Fruit fly (Drosophila melanogaster) whole organism, embryonic: ENCODE results near the gene CG31463.
A peak's percentile ranks its signal among the peaks of the same experiment; 100 is the strongest.

ENCODE experiments used
- CG1024 ChIP-seq: fragments of 200-800 bp; sonication (Bioruptor generic); IDR thresholded peaks from 2 replicates; pipeline ENCODE4 v1.3.6; 2022; ENCODE audit warnings: missing biosample characterization, missing genetic modification characterization
- CG10321 ChIP-seq: fragments of 200-800 bp; sonication (Bioruptor generic); IDR thresholded peaks from 2 replicates; pipeline ENCODE4 v1.3.6; 2022; ENCODE audit warnings: missing biosample characterization, missing genetic modification characterization
- CG10979 ChIP-seq: fragments of 200-800 bp; sonication (Bioruptor generic); optimal IDR thresholded peaks from 2 replicates; lab custom pipeline; 2018; ENCODE audit warnings: missing biosample characterization, mild to moderate bottlenecking, missing genetic modification characterization, moderate library complexity
- CG12391 ChIP-seq: fragments of 200-800 bp; sonication (Bioruptor generic); optimal IDR thresholded peaks from 3 replicates; lab custom pipeline; 2018; ENCODE audit warnings: missing biosample characterization, mild to moderate bottlenecking, missing genetic modification characterization, moderate library complexity
- CG13624 ChIP-seq: fragments of 200-800 bp; sonication (Bioruptor generic); optimal IDR thresholded peaks from 2 replicates; lab custom pipeline; 2016; ENCODE audit warnings: missing biosample characterization, missing genetic modification characterization
- CG14710 ChIP-seq: fragments of 200-800 bp; sonication (Bioruptor generic); optimal IDR thresholded peaks from 3 replicates; lab custom pipeline; 2019; ENCODE audit warnings: missing biosample characterization, mild to moderate bottlenecking, missing genetic modification characterization, moderate library complexity
- CG15073 ChIP-seq: fragments of 200-800 bp; sonication (Bioruptor generic); optimal IDR thresholded peaks from 2 replicates; lab custom pipeline; 2016; ENCODE audit warnings: missing biosample characterization, missing genetic modification characterization
- CG18619 ChIP-seq: fragments of 200-800 bp; sonication (Bioruptor generic); optimal IDR thresholded peaks from 3 replicates; lab custom pipeline; 2017; ENCODE audit warnings: missing biosample characterization, mild to moderate bottlenecking, missing genetic modification characterization
- CG2120 ChIP-seq: fragments of 200-800 bp; sonication (Bioruptor generic); optimal IDR thresholded peaks from 3 replicates; lab custom pipeline; 2016; ENCODE audit warnings: missing biosample characterization, missing genetic modification characterization
- CG33213 ChIP-seq: fragments of 200-800 bp; sonication (Bioruptor generic); optimal IDR thresholded peaks from 3 replicates; lab custom pipeline; 2016; ENCODE audit warnings: missing biosample characterization, missing genetic modification characterization
- CG3407 ChIP-seq: fragments of 200-800 bp; sonication (Bioruptor generic); optimal IDR thresholded peaks from 2 replicates; lab custom pipeline; 2018; ENCODE audit warnings: missing biosample characterization, mild to moderate bottlenecking, missing genetic modification characterization
- CG4820 ChIP-seq: fragments of 200-800 bp; sonication (Bioruptor generic); optimal IDR thresholded peaks from 3 replicates; lab custom pipeline; 2016; ENCODE audit warnings: missing biosample characterization, missing genetic modification characterization
- CG5180 ChIP-seq: fragments of 200-800 bp; sonication (Bioruptor generic); optimal IDR thresholded peaks from 3 replicates; lab custom pipeline; 2017; ENCODE audit warnings: missing biosample characterization, missing genetic modification characterization, mild to moderate bottlenecking, moderate library complexity, missing genetic modification reagents
- CG8281 ChIP-seq: fragments of 200-800 bp; sonication (Bioruptor generic); optimal IDR thresholded peaks from 2 replicates; lab custom pipeline; 2018; ENCODE audit warnings: missing biosample characterization, mild to moderate bottlenecking, missing genetic modification characterization, moderate library complexity
- CG9609 ChIP-seq: fragments of 200-800 bp; sonication (Bioruptor generic); optimal IDR thresholded peaks from 3 replicates; lab custom pipeline; 2016; ENCODE audit warnings: missing biosample characterization, missing genetic modification characterization
- D ChIP-seq, 2 experiments: fragments of 200-800 bp in 1 of 2; fragments of >200 bp in 1 of 2; sonication (Bioruptor generic) in 1 of 2; optimal IDR thresholded peaks; 2 replicates in 1 of 2; 3 replicates in 1 of 2; lab custom pipeline; 2017; ENCODE audit warnings: mild to moderate bottlenecking in 1 of 2, missing biosample characterization in 1 of 2, missing genetic modification characterization in 1 of 2, missing genetic modification reagents in 1 of 2
- Dref ChIP-seq: fragments of 200-800 bp; sonication (Bioruptor generic); IDR thresholded peaks from 2 replicates; pipeline ENCODE4 v1.3.6; 2022; ENCODE audit warnings: missing biosample characterization, missing genetic modification characterization
- E2f2 ChIP-seq: fragments of 200-800 bp; sonication (Bioruptor generic); IDR thresholded peaks from 2 replicates; pipeline ENCODE4 v1.3.6; 2022; ENCODE audit warnings: missing biosample characterization, missing genetic modification characterization
- Elba2 ChIP-seq: fragments of 200-800 bp; sonication (Bioruptor generic); optimal IDR thresholded peaks from 3 replicates; lab custom pipeline; 2016; ENCODE audit warnings: missing biosample characterization, missing genetic modification characterization
- Ets65A ChIP-seq: fragments of 200-800 bp; sonication (Bioruptor generic); peaks from one replicate; lab custom pipeline; 2016; ENCODE audit warnings: missing biosample characterization, missing genetic modification characterization
- Gug ChIP-seq: fragments of 200-800 bp; sonication (Bioruptor generic); IDR thresholded peaks from 4 replicates; pipeline ENCODE4 v1.3.6; 2022; ENCODE audit warnings: missing biosample characterization, missing genetic modification characterization
- HmgD ChIP-seq: fragments of 200-800 bp; sonication (Bioruptor generic); optimal IDR thresholded peaks from 3 replicates; lab custom pipeline; 2016; ENCODE audit warnings: missing biosample characterization, missing genetic modification characterization
- Lhr ChIP-seq: fragments of 200-800 bp; sonication (Bioruptor generic); optimal IDR thresholded peaks from 3 replicates; lab custom pipeline; 2017; ENCODE audit warnings: mild to moderate bottlenecking, missing biosample characterization, missing genetic modification reagents, missing genetic modification characterization
- Mad ChIP-seq: fragments of 200-800 bp; sonication (Bioruptor generic); optimal IDR thresholded peaks from 2 replicates; lab custom pipeline; 2016; ENCODE audit warnings: missing biosample characterization, missing genetic modification characterization
- Myb ChIP-seq: fragments of 200-800 bp; sonication (Bioruptor generic); optimal IDR thresholded peaks from 2 replicates; lab custom pipeline; 2016; ENCODE audit warnings: missing biosample characterization, missing genetic modification characterization
- NfI ChIP-seq: fragments of 200-800 bp; sonication (Bioruptor generic); optimal IDR thresholded peaks from 3 replicates; lab custom pipeline; 2018; ENCODE audit warnings: missing biosample characterization, mild to moderate bottlenecking, missing genetic modification characterization, moderate library complexity
- Pdp1 ChIP-seq, 2 experiments: fragments of 200-800 bp; sonication (Bioruptor generic); optimal IDR thresholded peaks; 3 replicates each; lab custom pipeline; 2016; ENCODE audit warnings: missing biosample characterization in 2 of 2, missing genetic modification characterization in 2 of 2, mild to moderate bottlenecking in 1 of 2, moderate library complexity in 1 of 2
- Scr ChIP-seq: fragments of 200-800 bp; sonication (Bioruptor generic); IDR thresholded peaks from 2 replicates; pipeline ENCODE4 v1.3.6; 2022; ENCODE audit warnings: missing biosample characterization, missing genetic modification characterization; ENCODE audit not compliant: partially characterized antibody
- Six4 ChIP-seq: fragments of 200-800 bp; sonication (Bioruptor generic); optimal IDR thresholded peaks from 2 replicates; lab custom pipeline; 2016; ENCODE audit warnings: missing biosample characterization, missing genetic modification characterization
- YL-1 ChIP-seq: fragments of 200-800 bp; sonication (Bioruptor generic); optimal IDR thresholded peaks from 3 replicates; lab custom pipeline; 2017; ENCODE audit warnings: missing biosample characterization, mild to moderate bottlenecking, missing genetic modification characterization
- cas ChIP-seq: fragments of 200-800 bp; sonication (Bioruptor generic); IDR thresholded peaks from 2 replicates; pipeline ENCODE4 v1.3.6; 2022; ENCODE audit warnings: missing biosample characterization, missing genetic modification characterization
- crol ChIP-seq: fragments of 200-800 bp; sonication (Bioruptor generic); IDR thresholded peaks from 2 replicates; pipeline ENCODE4 v1.3.6; 2022; ENCODE audit warnings: missing biosample characterization, missing genetic modification characterization
- dati ChIP-seq: fragments of 200-800 bp; sonication (Bioruptor generic); IDR thresholded peaks from 2 replicates; pipeline ENCODE4 v1.3.6; 2022; ENCODE audit warnings: missing biosample characterization, missing genetic modification characterization
- dimm ChIP-seq: fragments of 200-800 bp; sonication (Bioruptor generic); IDR thresholded peaks from 2 replicates; pipeline ENCODE4 v1.3.6; 2022; ENCODE audit warnings: missing biosample characterization, missing genetic modification characterization
- exex ChIP-seq: fragments of 200-800 bp; sonication (Bioruptor generic); optimal IDR thresholded peaks from 4 replicates; lab custom pipeline; 2018; ENCODE audit warnings: missing biosample characterization, mild to moderate bottlenecking, missing genetic modification characterization, moderate library complexity
- ftz-f1 ChIP-seq: fragments of 200-800 bp; sonication (Bioruptor generic); optimal IDR thresholded peaks from 2 replicates; lab custom pipeline; 2016; ENCODE audit warnings: missing biosample characterization, missing genetic modification characterization
- fu2 ChIP-seq: fragments of 200-800 bp; sonication (Bioruptor generic); optimal IDR thresholded peaks from 2 replicates; lab custom pipeline; 2016; ENCODE audit warnings: missing biosample characterization, missing genetic modification characterization
- gfzf ChIP-seq: fragments of 200-800 bp; sonication (Bioruptor generic); optimal IDR thresholded peaks from 2 replicates; lab custom pipeline; 2016; ENCODE audit warnings: missing biosample characterization, mild to moderate bottlenecking, missing genetic modification characterization, moderate library complexity
- gsb ChIP-seq: fragments of 200-800 bp; sonication (Bioruptor generic); IDR thresholded peaks from 2 replicates; pipeline ENCODE4 v1.3.6; 2022; ENCODE audit warnings: missing biosample characterization, missing genetic modification characterization
- jumu ChIP-seq: fragments of 200-800 bp; sonication (Bioruptor generic); optimal IDR thresholded peaks from 3 replicates; lab custom pipeline; 2016; ENCODE audit warnings: missing biosample characterization, missing genetic modification characterization
- mirr ChIP-seq: fragments of 200-800 bp; sonication (Bioruptor generic); optimal IDR thresholded peaks from 3 replicates; lab custom pipeline; 2018; ENCODE audit warnings: missing biosample characterization, mild to moderate bottlenecking, missing genetic modification characterization
- oc ChIP-seq: fragments of 200-800 bp; sonication (Bioruptor generic); optimal IDR thresholded peaks from 2 replicates; lab custom pipeline; 2018; ENCODE audit warnings: missing biosample characterization, mild to moderate bottlenecking, missing genetic modification characterization, moderate library complexity
- pho ChIP-seq: fragments of 200-800 bp; sonication (Bioruptor generic); optimal IDR thresholded peaks from 2 replicates; lab custom pipeline; 2016; ENCODE audit warnings: missing biosample characterization, missing genetic modification characterization
- ranshi ChIP-seq: fragments of 200-800 bp; sonication (Bioruptor generic); IDR thresholded peaks from 2 replicates; pipeline ENCODE4 v1.3.6; 2022; ENCODE audit warnings: missing biosample characterization, missing genetic modification characterization
- sisA ChIP-seq: fragments of 200-800 bp; sonication (Bioruptor generic); IDR thresholded peaks from 2 replicates; pipeline ENCODE4 v1.3.6; 2022; ENCODE audit warnings: missing biosample characterization, missing genetic modification characterization
- stc ChIP-seq: fragments of 200-800 bp; sonication (Bioruptor generic); IDR thresholded peaks from 2 replicates; pipeline ENCODE4 v1.3.6; 2022; ENCODE audit warnings: missing biosample characterization, missing genetic modification characterization
- trem ChIP-seq: fragments of 200-800 bp; optimal IDR thresholded peaks from 3 replicates; lab custom pipeline; 2019; ENCODE audit warnings: missing biosample characterization, mild to moderate bottlenecking, missing genetic modification characterization, moderate library complexity
- vfl ChIP-seq: fragments of 200-800 bp; sonication (Bioruptor generic); optimal IDR thresholded peaks from 2 replicates; lab custom pipeline; 2016; ENCODE audit warnings: missing biosample characterization, missing genetic modification characterization
- zen2 ChIP-seq: fragments of 200-800 bp; sonication (Bioruptor generic); IDR thresholded peaks from 3 replicates; pipeline ENCODE4 v1.3.6; 2022; ENCODE audit warnings: missing biosample characterization, missing genetic modification characterization; ENCODE audit not compliant: partially characterized antibody

CG31463 gene

dm6 chr3R:8300928-8301752 is 9.0 kb downstream of the CG31463 start, which contains the start of the genes CG9626 and mRpL1 (continued):
- TF ChIP-seq CG12391 (tag; lab: Kevin White, UChicago), result peak; percentile 34
- no peak for TF ChIP-seq D (optimal IDR thresholded peaks at IDR 0.05; lab: Kevin White, UChicago)
- no peak for TF ChIP-seq D (GFP tag; optimal IDR thresholded peaks at IDR 0.05; lab: Kevin White, UChicago)
- no peak for TF ChIP-seq CG18619 (GFP tag; lab: Kevin White, UChicago)
- peak; percentile 49 for TF ChIP-seq CG2120 (GFP tag; lab: Kevin White, UChicago)
- peak; percentile 53 for TF ChIP-seq E2f2 (GFP tag; lab: Robert Waterston, UW)
- peak; percentile 23; the same call in 1 of the 2 replicates for TF ChIP-seq Scr (GFP tag; lab: Robert Waterston, UW)
- TF ChIP-seq jumu (GFP tag; lab: Kevin White, UChicago), result peak; percentile 21
- peak; percentile 43 for TF ChIP-seq vfl (GFP tag; lab: Kevin White, UChicago)
- TF ChIP-seq mirr (GFP tag; lab: Kevin White, UChicago), result no peak
- no peak for TF ChIP-seq NfI (GFP tag; lab: Kevin White, UChicago)
- TF ChIP-seq CG33213, result peak; percentile 58
- no peak for TF ChIP-seq stc
- TF ChIP-seq zen2 (GFP tag; lab: Robert Waterston, UW), result no peak
- TF ChIP-seq CG3407, result no peak
- peak; percentile 5 for TF ChIP-seq fu2 (GFP tag; lab: Kevin White, UChicago)
- TF ChIP-seq dimm, result no peak
- no peak for TF ChIP-seq CG1024 (GFP tag; lab: Robert Waterston, UW)
- TF ChIP-seq Six4, result no peak
- TF ChIP-seq Ets65A, result peak; percentile 95
- TF ChIP-seq CG5180 (GFP tag; lab: Kevin White, UChicago), result no peak
- TF ChIP-seq CG10321 (GFP tag; lab: Robert Waterston, UW), result no peak
- TF ChIP-seq Pdp1 (GFP tag; optimal IDR thresholded peaks at IDR 0.05; lab: Kevin White, UChicago), result peak in 1 of 2 experiments; percentile 100
- TF ChIP-seq CG13624 (GFP tag; lab: Kevin White, UChicago), result peak; percentile 42
- no peak for TF ChIP-seq crol (GFP tag; lab: Robert Waterston, UW)
- TF ChIP-seq sisA (GFP tag; lab: Robert Waterston, UW), result 0 out of 2 replicates have a peak, but pooled peaks have one; percentile 21
- peak; percentile 3 for TF ChIP-seq CG10979 (tag; lab: Kevin White, UChicago)
- peak; percentile 17 for TF ChIP-seq pho (GFP tag; lab: Kevin White, UChicago)
- peak; percentile 75 for TF ChIP-seq CG8281 (tag; lab: Kevin White, UChicago)
- TF ChIP-seq ranshi, result 0 out of 2 replicates have a peak, but pooled peaks have one; percentile 35
- peak; percentile 43 for TF ChIP-seq HmgD
- peak; percentile 99 for TF ChIP-seq Myb (GFP tag; lab: Kevin White, UChicago)
- peak; percentile 94 for TF ChIP-seq ftz-f1 (GFP tag; lab: Kevin White, UChicago)
- no peak for TF ChIP-seq Elba2
- peak; percentile 76 for TF ChIP-seq CG14710 (tag; lab: Kevin White, UChicago)
- TF ChIP-seq gsb (GFP tag; lab: Robert Waterston, UW), result no peak
- no peak for TF ChIP-seq CG15073 (GFP tag; lab: Kevin White, UChicago)
- TF ChIP-seq gfzf, result peak; percentile 63
- TF ChIP-seq CG4820, result no peak
- no peak for TF ChIP-seq oc (tag; lab: Kevin White, UChicago)
- peak; percentile 15 for TF ChIP-seq Mad (GFP tag; lab: Kevin White, UChicago)
- TF ChIP-seq exex (tag; lab: Kevin White, UChicago), result no peak
- TF ChIP-seq dati, result no peak
- TF ChIP-seq cas (GFP tag; lab: Robert Waterston, UW), result no peak
- TF ChIP-seq Dref, result peak; percentile 42
- peak; percentile 10 for TF ChIP-seq CG9609 (GFP tag; lab: Kevin White, UChicago)
- TF ChIP-seq YL-1 (GFP tag; lab: Kevin White, UChicago), result peak; percentile 79
- TF ChIP-seq Gug, result no peak
- TF ChIP-seq Lhr (GFP tag; lab: Kevin White, UChicago), result peak; percentile 86
- peak; percentile 100 for TF ChIP-seq trem (tag; lab: Kevin White, UChicago)
